Fruit fly (Drosophila melanogaster) whole organism, embryonic: ENCODE data around the gene waw.

Source experiments
- CG1024 ChIP-seq: fragments of 200-800 bp; sonication (Bioruptor generic); IDR thresholded peaks from 2 replicates; pipeline ENCODE4 v1.3.6; 2022; ENCODE audit warnings: missing biosample characterization, missing genetic modification characterization
- CG10431 ChIP-seq: fragments of 200-800 bp; sonication (Bioruptor generic); optimal IDR thresholded peaks from 3 replicates; lab custom pipeline; 2018; ENCODE audit warnings: missing biosample characterization, mild to moderate bottlenecking, missing genetic modification characterization
- CG10565 ChIP-seq: fragments of 200-800 bp; sonication (Bioruptor generic); optimal IDR thresholded peaks from 3 replicates; lab custom pipeline; 2016; ENCODE audit warnings: missing biosample characterization, mild to moderate bottlenecking, missing genetic modification characterization
- CG13287 ChIP-seq: fragments of 200-800 bp; sonication (Bioruptor generic); IDR thresholded peaks from 2 replicates; pipeline ENCODE4 v1.3.6; 2022; ENCODE audit warnings: missing biosample characterization, missing genetic modification characterization; ENCODE audit not compliant: partially characterized antibody
- CG13424 ChIP-seq: fragments of 200-800 bp; sonication (Bioruptor generic); optimal IDR thresholded peaks from 2 replicates; lab custom pipeline; 2019; ENCODE audit warnings: missing biosample characterization, mild to moderate bottlenecking, missing genetic modification characterization, moderate library complexity
- CG13624 ChIP-seq: fragments of 200-800 bp; sonication (Bioruptor generic); optimal IDR thresholded peaks from 2 replicates; lab custom pipeline; 2016; ENCODE audit warnings: missing biosample characterization, missing genetic modification characterization
- CG13894 ChIP-seq: fragments of 200-800 bp; sonication (Bioruptor generic); optimal IDR thresholded peaks from 3 replicates; lab custom pipeline; 2018; ENCODE audit warnings: missing biosample characterization, mild to moderate bottlenecking, missing genetic modification characterization, moderate library complexity
- CG14965 ChIP-seq: fragments of 200-800 bp; sonication (Bioruptor generic); optimal IDR thresholded peaks from 2 replicates; lab custom pipeline; 2016; ENCODE audit warnings: missing biosample characterization, missing genetic modification characterization, borderline replicate concordance
- CG15011 ChIP-seq: fragments of 200-800 bp; sonication (Bioruptor generic); optimal IDR thresholded peaks from 3 replicates; lab custom pipeline; 2018; ENCODE audit warnings: missing biosample characterization, mild to moderate bottlenecking, missing genetic modification characterization
- CG15479 ChIP-seq: fragments of 200-800 bp; sonication (Bioruptor generic); optimal IDR thresholded peaks from 3 replicates; lab custom pipeline; 2019; ENCODE audit warnings: missing biosample characterization, mild to moderate bottlenecking, missing genetic modification characterization, moderate library complexity
- CG15601 ChIP-seq: fragments of 200-800 bp; sonication (Bioruptor generic); optimal IDR thresholded peaks from 3 replicates; lab custom pipeline; 2019; ENCODE audit warnings: missing biosample characterization, mild to moderate bottlenecking, missing genetic modification characterization, moderate library complexity
- CG16779 ChIP-seq: fragments of 200-800 bp; sonication (Bioruptor generic); IDR thresholded peaks from 2 replicates; pipeline ENCODE4 v1.3.6; 2022; ENCODE audit warnings: missing biosample characterization, missing genetic modification characterization
- CG17186 ChIP-seq: fragments of 200-800 bp; sonication (Bioruptor generic); optimal IDR thresholded peaks from 3 replicates; lab custom pipeline; 2017; ENCODE audit warnings: missing biosample characterization, missing genetic modification reagents, missing genetic modification characterization
- CG17912 ChIP-seq: fragments of 200-800 bp; sonication (Bioruptor generic); optimal IDR thresholded peaks from 2 replicates; lab custom pipeline; 2018; ENCODE audit warnings: missing biosample characterization, mild to moderate bottlenecking, missing genetic modification characterization
- CG32772 ChIP-seq: fragments of 200-800 bp; sonication (Bioruptor generic); IDR thresholded peaks from 2 replicates; pipeline ENCODE4 v1.3.6; 2022; ENCODE audit warnings: missing biosample characterization, missing genetic modification characterization
- CG33213 ChIP-seq: fragments of 200-800 bp; sonication (Bioruptor generic); optimal IDR thresholded peaks from 3 replicates; lab custom pipeline; 2016; ENCODE audit warnings: missing biosample characterization, missing genetic modification characterization
- CG34376 ChIP-seq: fragments of 200-800 bp; sonication (Bioruptor generic); optimal IDR thresholded peaks from 2 replicates; lab custom pipeline; 2018; ENCODE audit warnings: missing biosample characterization, mild to moderate bottlenecking, missing genetic modification characterization
- CG4617 ChIP-seq: fragments of 200-800 bp; sonication (Bioruptor generic); optimal IDR thresholded peaks from 3 replicates; lab custom pipeline; 2016; ENCODE audit warnings: missing biosample characterization, missing genetic modification characterization, borderline replicate concordance
- CG4854 ChIP-seq: fragments of 200-800 bp; sonication (Bioruptor generic); optimal IDR thresholded peaks from 2 replicates; lab custom pipeline; 2016; ENCODE audit warnings: missing biosample characterization, missing genetic modification characterization, inconsistent platforms
- CG6813 ChIP-seq: fragments of 200-800 bp; sonication (Bioruptor generic); optimal IDR thresholded peaks from 2 replicates; lab custom pipeline; 2017; ENCODE audit warnings: missing biosample characterization, missing genetic modification characterization, mild to moderate bottlenecking, moderate library complexity, missing genetic modification reagents
- CG8388 ChIP-seq: fragments of 200-800 bp; sonication (Bioruptor generic); optimal IDR thresholded peaks from 2 replicates; lab custom pipeline; 2019; ENCODE audit warnings: missing biosample characterization, mild to moderate bottlenecking, missing genetic modification characterization, moderate library complexity
- CG8478 ChIP-seq: fragments of >200 bp; optimal IDR thresholded peaks from 2 replicates; lab custom pipeline; 2018
- CG9215 ChIP-seq: fragments of 200-800 bp; sonication (Bioruptor generic); IDR thresholded peaks from 2 replicates; pipeline ENCODE4 v1.3.6; 2022; ENCODE audit warnings: missing biosample characterization, missing genetic modification characterization
- CG9727 ChIP-seq: fragments of 200-800 bp; sonication (Bioruptor generic); optimal IDR thresholded peaks from 3 replicates; lab custom pipeline; 2017; ENCODE audit warnings: missing biosample characterization, mild to moderate bottlenecking, missing genetic modification characterization
- CrebB ChIP-seq: fragments of 200-800 bp; sonication (Bioruptor generic); optimal IDR thresholded peaks from 3 replicates; lab custom pipeline; 2018; ENCODE audit warnings: missing biosample characterization, mild to moderate bottlenecking, missing genetic modification characterization
- D19A ChIP-seq: fragments of 200-800 bp; optimal IDR thresholded peaks from 3 replicates; lab custom pipeline; 2019; ENCODE audit warnings: missing biosample characterization, mild to moderate bottlenecking, missing genetic modification characterization, moderate library complexity
- Dad ChIP-seq: fragments of 200-800 bp; sonication (Bioruptor generic); optimal IDR thresholded peaks from 3 replicates; lab custom pipeline; 2016; ENCODE audit warnings: missing biosample characterization, missing genetic modification characterization
- Fer2 ChIP-seq: fragments of 200-800 bp; sonication (Bioruptor generic); optimal IDR thresholded peaks from 2 replicates; lab custom pipeline; 2018; ENCODE audit warnings: missing biosample characterization, mild to moderate bottlenecking, missing genetic modification characterization, moderate library complexity
- Fer3 ChIP-seq: fragments of 200-800 bp; sonication (Bioruptor generic); optimal IDR thresholded peaks from 2 replicates; lab custom pipeline; 2018; ENCODE audit warnings: missing biosample characterization, mild to moderate bottlenecking, missing genetic modification characterization, moderate library complexity
- HLHmδ ChIP-seq: fragments of 200-800 bp; sonication (Bioruptor generic); optimal IDR thresholded peaks from 2 replicates; lab custom pipeline; 2018; ENCODE audit warnings: missing biosample characterization, mild to moderate bottlenecking, missing genetic modification characterization, moderate library complexity
- Lpt ChIP-seq: fragments of >200 bp; optimal IDR thresholded peaks from 2 replicates; lab custom pipeline; 2018; ENCODE audit warnings: missing biosample characterization, missing genetic modification characterization
- Meics ChIP-seq: fragments of 200-800 bp; sonication (Bioruptor generic); optimal IDR thresholded peaks from 2 replicates; lab custom pipeline; 2017; ENCODE audit warnings: missing biosample characterization, mild to moderate bottlenecking, missing genetic modification characterization
- NFAT ChIP-seq: fragments of 200-800 bp; sonication (Bioruptor generic); IDR thresholded peaks from 2 replicates; pipeline ENCODE4 v1.3.6; 2022; ENCODE audit warnings: missing biosample characterization, missing genetic modification characterization
- Tbp ChIP-seq: fragments of >200 bp; optimal IDR thresholded peaks from 2 replicates; lab custom pipeline; 2018; ENCODE audit warnings: missing biosample characterization, missing genetic modification characterization
- chn ChIP-seq: fragments of 200-800 bp; sonication (Bioruptor generic); optimal IDR thresholded peaks from 2 replicates; lab custom pipeline; 2016; ENCODE audit warnings: missing biosample characterization, missing genetic modification characterization
- crp ChIP-seq, 2 experiments: fragments of 200-800 bp; sonication (Bioruptor generic); optimal IDR thresholded peaks; 2 replicates in 1 of 2; 3 replicates in 1 of 2; lab custom pipeline; 2017; ENCODE audit warnings: missing biosample characterization in 2 of 2, missing genetic modification characterization in 2 of 2, mild to moderate bottlenecking in 1 of 2, moderate library complexity in 1 of 2
- dm ChIP-seq: fragments of 200-800 bp; sonication (Bioruptor generic); optimal IDR thresholded peaks from 3 replicates; lab custom pipeline; 2016; ENCODE audit warnings: missing biosample characterization, missing genetic modification characterization
- dmrt11E ChIP-seq: fragments of 200-800 bp; sonication (Bioruptor generic); optimal IDR thresholded peaks from 3 replicates; lab custom pipeline; 2018; ENCODE audit warnings: missing biosample characterization, mild to moderate bottlenecking, missing genetic modification characterization, moderate library complexity
- fru ChIP-seq: fragments of >200 bp; optimal IDR thresholded peaks from 2 replicates; lab custom pipeline; 2017
- gfzf ChIP-seq: fragments of 200-800 bp; sonication (Bioruptor generic); optimal IDR thresholded peaks from 2 replicates; lab custom pipeline; 2016; ENCODE audit warnings: missing biosample characterization, mild to moderate bottlenecking, missing genetic modification characterization, moderate library complexity
- grn ChIP-seq: fragments of 200-800 bp; sonication (Bioruptor generic); optimal IDR thresholded peaks from 3 replicates; lab custom pipeline; 2017; ENCODE audit warnings: missing biosample characterization, missing genetic modification characterization
- gro ChIP-seq: fragments of 200-800 bp; sonication (Bioruptor generic); optimal IDR thresholded peaks from 2 replicates; lab custom pipeline; 2016; ENCODE audit warnings: missing biosample characterization, missing genetic modification characterization
- oc ChIP-seq: fragments of 200-800 bp; sonication (Bioruptor generic); optimal IDR thresholded peaks from 2 replicates; lab custom pipeline; 2018; ENCODE audit warnings: missing biosample characterization, mild to moderate bottlenecking, missing genetic modification characterization, moderate library complexity
- schlank ChIP-seq: fragments of 200-800 bp; sonication (Bioruptor generic); optimal IDR thresholded peaks from 2 replicates; lab custom pipeline; 2018; ENCODE audit warnings: missing biosample characterization, mild to moderate bottlenecking, missing genetic modification characterization
- sens ChIP-seq: fragments of 200-800 bp; sonication (Bioruptor generic); peaks from one replicate; lab custom pipeline; 2016; ENCODE audit warnings: missing biosample characterization, missing genetic modification characterization
- tll ChIP-seq, 2 experiments: fragments of 200-800 bp in 1 of 2; fragments of >200 bp in 1 of 2; sonication (Bioruptor generic) in 1 of 2; optimal IDR thresholded peaks; 2 replicates each; lab custom pipeline; 2017 to 2019; ENCODE audit warnings: missing biosample characterization in 2 of 2, missing genetic modification characterization in 2 of 2, mild to moderate bottlenecking in 1 of 2, moderate library complexity in 1 of 2
- unc-4 ChIP-seq: fragments of 200-800 bp; sonication (Bioruptor generic); IDR thresholded peaks from 2 replicates; pipeline ENCODE4 v1.3.6; 2022; ENCODE audit warnings: missing biosample characterization, missing genetic modification characterization; ENCODE audit not compliant: partially characterized antibody
- unpg ChIP-seq: fragments of 200-800 bp; sonication (Bioruptor generic); optimal IDR thresholded peaks from 3 replicates; lab custom pipeline; 2018; ENCODE audit warnings: missing biosample characterization, mild to moderate bottlenecking, missing genetic modification characterization, moderate library complexity
- wdn ChIP-seq: fragments of 200-800 bp; sonication (Bioruptor generic); IDR thresholded peaks from 2 replicates; pipeline ENCODE4 v1.3.6; 2022; ENCODE audit warnings: missing biosample characterization, missing genetic modification characterization
- z ChIP-seq: fragments of 200-800 bp; sonication (Bioruptor generic); IDR thresholded peaks from 3 replicates; pipeline ENCODE4 v1.3.6; 2022; ENCODE audit warnings: missing biosample characterization, missing genetic modification characterization

Gene waw

DNA sequence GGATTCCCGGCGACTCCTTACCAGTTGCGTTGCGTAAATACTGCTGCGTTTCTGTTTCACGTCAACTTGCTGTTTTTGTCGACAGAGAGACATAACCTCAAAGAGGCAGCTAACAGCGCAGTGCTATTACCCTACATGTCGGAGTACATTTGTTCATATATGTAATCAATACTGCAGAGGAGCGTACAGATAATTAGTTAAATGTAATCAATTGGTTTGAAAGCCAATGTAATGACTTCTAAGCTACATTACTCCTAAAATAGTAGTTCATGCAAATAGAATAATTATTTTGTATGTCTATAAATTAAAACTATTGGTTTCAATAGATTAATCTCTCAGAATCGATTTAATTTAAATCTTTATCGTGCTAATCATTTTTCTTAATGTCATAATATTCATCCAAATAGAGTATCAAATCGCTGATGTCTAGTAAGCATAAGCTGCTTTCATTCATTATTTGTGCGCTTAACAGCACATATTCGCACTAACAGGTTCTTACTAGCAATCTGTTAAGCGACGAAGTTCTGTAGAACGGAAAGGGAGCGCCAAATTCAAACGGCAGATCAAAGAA, 43.5 kb upstream of the waw start, which contains the start of the genes SLIRP1 and anox (continued):
- TF ChIP-seq CG4617 (GFP tag; lab: Kevin White, UChicago) (peak; percentile 55), z (no peak), CG13894 (tag; lab: Kevin White, UChicago) (peak; percentile 77), Fer2 (tag; lab: Kevin White, UChicago) (peak; percentile 61), gro (GFP tag; lab: Kevin White, UChicago) (peak; percentile 82), CG1024 (no peak), D19A (tag; lab: Kevin White, UChicago) (peak; percentile 100), NFAT (peak; percentile 52; the same call in 1 of the 2 replicates), CG17186 (GFP tag; lab: Kevin White, UChicago) (peak; percentile 99), tll (GFP tag; optimal IDR thresholded peaks at IDR 0.05; lab: Kevin White, UChicago) (peak in 1 of 2 experiments; percentile 29), CG8478 (no peak), CG13624 (GFP tag; lab: Kevin White, UChicago) (peak; percentile 79), sens (GFP tag; lab: Kevin White, UChicago) (peak; percentile 97), Tbp (no peak), crp (GFP tag; optimal IDR thresholded peaks at IDR 0.05; lab: Kevin White, UChicago) (peak in 1 of 2 experiments; percentile 43), Fer3 (peak; percentile 85), oc (tag; lab: Kevin White, UChicago) (peak; percentile 74), CG16779 (GFP tag; lab: Robert Waterston, UW) (no peak), gfzf (no peak), schlank (tag; lab: Kevin White, UChicago) (peak; percentile 67), CG32772 (GFP tag; lab: Robert Waterston, UW) (peak; percentile 71), unpg (peak; percentile 89), CG4854 (peak; percentile 63), dm (GFP tag; lab: Kevin White, UChicago) (peak; percentile 77), CG17912 (GFP tag; lab: Kevin White, UChicago) (no peak), CG8388 (GFP tag; lab: Kevin White, UChicago) (peak; percentile 86), CG13287 (GFP tag; lab: Robert Waterston, UW) (no peak), CG15601 (tag; lab: Kevin White, UChicago) (peak; percentile 86), CG9727 (GFP tag; lab: Kevin White, UChicago) (peak; percentile 92), dmrt11E (peak; percentile 92), HLHmδ (no peak), grn (GFP tag; lab: Kevin White, UChicago) (peak; percentile 39), CG6813 (GFP tag; lab: Kevin White, UChicago) (peak; percentile 70), Lpt (GFP tag; lab: Kevin White, UChicago) (no peak), CG15011 (GFP tag; lab: Kevin White, UChicago) (peak; percentile 82), CG10431 (GFP tag; lab: Kevin White, UChicago) (peak; percentile 70), CrebB (tag; lab: Kevin White, UChicago) (peak; percentile 78), CG33213 (peak; percentile 45), CG34376 (GFP tag; lab: Kevin White, UChicago) (peak; percentile 77), Dad (GFP tag; lab: Kevin White, UChicago) (peak; percentile 55), CG15479 (no peak), wdn (GFP tag; lab: Robert Waterston, UW) (peak; percentile 38; the same call in 1 of the 2 replicates), Meics (GFP tag; lab: Kevin White, UChicago) (peak; percentile 91), CG14965 (GFP tag; lab: Kevin White, UChicago) (no peak), chn (GFP tag; lab: Kevin White, UChicago) (peak; percentile 59), CG13424 (tag; lab: Kevin White, UChicago) (peak; percentile 91), CG9215 (peak; percentile 77), unc-4 (GFP tag; lab: Robert Waterston, UW) (no peak), fru (lab: Kevin White, UChicago) (no peak), CG10565 (GFP tag; lab: Kevin White, UChicago) (peak; percentile 28)
